Fruit fly (Drosophila melanogaster) whole organism, embryonic: Measurements from ENCODE around the gene CG10343.

Experiments
- Ada2b ChIP-seq: fragments of 200-800 bp; sonication (Bioruptor generic); IDR thresholded peaks from 2 replicates; pipeline ENCODE4 v1.3.6; 2022; ENCODE audit warnings: missing biosample characterization, missing genetic modification characterization
- Atf3 ChIP-seq: fragments of 200-800 bp; sonication (Bioruptor generic); optimal IDR thresholded peaks from 3 replicates; lab custom pipeline; 2016; ENCODE audit warnings: missing biosample characterization, missing genetic modification characterization
- Atf6 ChIP-seq: fragments of 200-800 bp; sonication (Bioruptor generic); IDR thresholded peaks from 2 replicates; pipeline ENCODE4 v1.3.6; 2022; ENCODE audit warnings: missing biosample characterization, missing genetic modification characterization
- BtbVII ChIP-seq: fragments of 200-800 bp; sonication (Bioruptor generic); optimal IDR thresholded peaks from 3 replicates; lab custom pipeline; 2017; ENCODE audit warnings: missing biosample characterization, mild to moderate bottlenecking, missing genetic modification characterization
- CG1024 ChIP-seq: fragments of 200-800 bp; sonication (Bioruptor generic); IDR thresholded peaks from 2 replicates; pipeline ENCODE4 v1.3.6; 2022; ENCODE audit warnings: missing biosample characterization, missing genetic modification characterization
- CG12942 ChIP-seq: fragments of 200-800 bp; sonication (Bioruptor generic); optimal IDR thresholded peaks from 3 replicates; lab custom pipeline; 2016; ENCODE audit warnings: missing biosample characterization, missing genetic modification characterization
- CG14965 ChIP-seq: fragments of 200-800 bp; sonication (Bioruptor generic); optimal IDR thresholded peaks from 2 replicates; lab custom pipeline; 2016; ENCODE audit warnings: missing biosample characterization, missing genetic modification characterization, borderline replicate concordance
- CG15479 ChIP-seq: fragments of 200-800 bp; sonication (Bioruptor generic); optimal IDR thresholded peaks from 3 replicates; lab custom pipeline; 2019; ENCODE audit warnings: missing biosample characterization, mild to moderate bottlenecking, missing genetic modification characterization, moderate library complexity
- CG16863 ChIP-seq: fragments of 200-800 bp; sonication (Bioruptor generic); optimal IDR thresholded peaks from 3 replicates; lab custom pipeline; 2016; ENCODE audit warnings: missing biosample characterization, missing genetic modification characterization
- CG6791 ChIP-seq: fragments of 200-800 bp; sonication (Bioruptor generic); IDR thresholded peaks from 3 replicates; pipeline ENCODE4 v1.3.6; 2022; ENCODE audit warnings: missing biosample characterization, missing genetic modification characterization; ENCODE audit not compliant: partially characterized antibody
- CG7786 ChIP-seq: fragments of 200-800 bp; sonication (Bioruptor generic); optimal IDR thresholded peaks from 2 replicates; lab custom pipeline; 2016; ENCODE audit warnings: missing biosample characterization, missing genetic modification characterization
- CG7839 ChIP-seq: fragments of 200-800 bp; sonication (Bioruptor generic); optimal IDR thresholded peaks from 3 replicates; lab custom pipeline; 2018; ENCODE audit warnings: missing biosample characterization, mild to moderate bottlenecking, missing genetic modification characterization, moderate library complexity
- CG8089 ChIP-seq: fragments of 200-800 bp; sonication (Bioruptor generic); optimal IDR thresholded peaks from 3 replicates; lab custom pipeline; 2016; ENCODE audit warnings: missing biosample characterization, missing genetic modification characterization
- Deaf1 ChIP-seq: fragments of 200-800 bp; optimal IDR thresholded peaks from 3 replicates; lab custom pipeline; 2019; ENCODE audit warnings: missing biosample characterization, mild to moderate bottlenecking, missing genetic modification characterization, moderate library complexity
- Dip3 ChIP-seq: fragments of 200-800 bp; sonication (Bioruptor generic); optimal IDR thresholded peaks from 3 replicates; lab custom pipeline; 2016; ENCODE audit warnings: missing biosample characterization, missing genetic modification characterization
- Elba2 ChIP-seq: fragments of 200-800 bp; sonication (Bioruptor generic); optimal IDR thresholded peaks from 3 replicates; lab custom pipeline; 2016; ENCODE audit warnings: missing biosample characterization, missing genetic modification characterization
- Fer3 ChIP-seq: fragments of 200-800 bp; sonication (Bioruptor generic); optimal IDR thresholded peaks from 2 replicates; lab custom pipeline; 2018; ENCODE audit warnings: missing biosample characterization, mild to moderate bottlenecking, missing genetic modification characterization, moderate library complexity
- HLHmδ ChIP-seq: fragments of 200-800 bp; sonication (Bioruptor generic); optimal IDR thresholded peaks from 2 replicates; lab custom pipeline; 2018; ENCODE audit warnings: missing biosample characterization, mild to moderate bottlenecking, missing genetic modification characterization, moderate library complexity
- Lhr ChIP-seq: fragments of 200-800 bp; sonication (Bioruptor generic); optimal IDR thresholded peaks from 3 replicates; lab custom pipeline; 2017; ENCODE audit warnings: mild to moderate bottlenecking, missing biosample characterization, missing genetic modification reagents, missing genetic modification characterization
- Lpt ChIP-seq: fragments of >200 bp; optimal IDR thresholded peaks from 2 replicates; lab custom pipeline; 2018; ENCODE audit warnings: missing biosample characterization, missing genetic modification characterization
- MBD-R2 ChIP-seq: fragments of 200-800 bp; sonication (Bioruptor generic); IDR thresholded peaks from 2 replicates; pipeline ENCODE4 v1.3.6; 2022; ENCODE audit warnings: missing biosample characterization, missing genetic modification characterization
- Pdp1 ChIP-seq, 2 experiments: fragments of 200-800 bp; sonication (Bioruptor generic); optimal IDR thresholded peaks; 3 replicates each; lab custom pipeline; 2016; ENCODE audit warnings: missing biosample characterization in 2 of 2, missing genetic modification characterization in 2 of 2, mild to moderate bottlenecking in 1 of 2, moderate library complexity in 1 of 2
- Scr ChIP-seq: fragments of 200-800 bp; sonication (Bioruptor generic); IDR thresholded peaks from 2 replicates; pipeline ENCODE4 v1.3.6; 2022; ENCODE audit warnings: missing biosample characterization, missing genetic modification characterization; ENCODE audit not compliant: partially characterized antibody
- Side ChIP-seq: fragments of 200-800 bp; sonication (Bioruptor generic); optimal IDR thresholded peaks from 2 replicates; lab custom pipeline; 2016; ENCODE audit warnings: missing biosample characterization, missing genetic modification characterization
- Trl ChIP-seq, 3 experiments: fragments of >200 bp in 2 of 3; fragments of 200-800 bp in 1 of 3; sonication (Bioruptor generic) in 1 of 3; optimal IDR thresholded peaks; 2 replicates in 1 of 3; 3 replicates in 2 of 3; lab custom pipeline; 2016 to 2017; ENCODE audit warnings: missing biosample characterization in 1 of 3, missing genetic modification characterization in 1 of 3
- ap ChIP-seq: fragments of 200-800 bp; sonication (Bioruptor generic); IDR thresholded peaks from 2 replicates; pipeline ENCODE4 v1.3.6; 2022; ENCODE audit warnings: missing biosample characterization, missing genetic modification characterization
- bab2 ChIP-seq: fragments of 200-800 bp; sonication (Bioruptor generic); optimal IDR thresholded peaks from 2 replicates; lab custom pipeline; 2016; ENCODE audit warnings: missing biosample characterization, missing genetic modification characterization
- br ChIP-seq: fragments of >200 bp; optimal IDR thresholded peaks from 2 replicates; lab custom pipeline; 2017
- chinmo ChIP-seq: fragments of 200-800 bp; sonication (Bioruptor generic); IDR thresholded peaks from 4 replicates; pipeline ENCODE4 v1.3.6; 2022; ENCODE audit warnings: missing biosample characterization, missing genetic modification characterization; ENCODE audit not compliant: partially characterized antibody
- gce ChIP-seq: fragments of 200-800 bp; sonication (Bioruptor generic); IDR thresholded peaks from 3 replicates; pipeline ENCODE4 v1.3.6; 2022; ENCODE audit warnings: missing biosample characterization, missing genetic modification characterization
- grn ChIP-seq: fragments of 200-800 bp; sonication (Bioruptor generic); optimal IDR thresholded peaks from 3 replicates; lab custom pipeline; 2017; ENCODE audit warnings: missing biosample characterization, missing genetic modification characterization
- jigr1 ChIP-seq: fragments of 200-800 bp; sonication (Bioruptor generic); IDR thresholded peaks from 3 replicates; pipeline ENCODE4 v1.3.6; 2022; ENCODE audit warnings: missing biosample characterization, missing genetic modification characterization
- knrl ChIP-seq: fragments of 200-800 bp; sonication (Bioruptor generic); IDR thresholded peaks from 3 replicates; pipeline ENCODE4 v1.3.6; 2022; ENCODE audit warnings: missing biosample characterization, missing genetic modification characterization; ENCODE audit not compliant: partially characterized antibody
- lilli ChIP-seq: fragments of 200-800 bp; sonication (Bioruptor generic); optimal IDR thresholded peaks from 3 replicates; lab custom pipeline; 2016; ENCODE audit warnings: missing biosample characterization, missing genetic modification characterization
- lola ChIP-seq, 3 experiments: fragments of >200 bp in 2 of 3; fragments of 200-800 bp in 1 of 3; sonication (Bioruptor generic) in 1 of 3; optimal IDR thresholded peaks; 2 replicates each; lab custom pipeline; 2017 to 2019; ENCODE audit warnings: missing biosample characterization in 3 of 3, missing genetic modification characterization in 3 of 3, mild to moderate bottlenecking in 1 of 3, moderate library complexity in 1 of 3
- luna ChIP-seq: fragments of 200-800 bp; sonication (Bioruptor generic); optimal IDR thresholded peaks from 2 replicates; lab custom pipeline; 2016; ENCODE audit warnings: missing biosample characterization, missing genetic modification characterization
- maf-S ChIP-seq: fragments of 200-800 bp; sonication (Bioruptor generic); optimal IDR thresholded peaks from 2 replicates; lab custom pipeline; 2016; ENCODE audit warnings: missing biosample characterization, missing genetic modification characterization
- nerfin-2 ChIP-seq: fragments of 200-800 bp; sonication (Bioruptor generic); IDR thresholded peaks from 2 replicates; pipeline ENCODE4 v1.3.6; 2022; ENCODE audit warnings: missing biosample characterization, missing genetic modification characterization; ENCODE audit not compliant: partially characterized antibody
- org-1 ChIP-seq: fragments of 200-800 bp; sonication (Bioruptor generic); optimal IDR thresholded peaks from 2 replicates; lab custom pipeline; 2017; ENCODE audit warnings: missing biosample characterization, missing genetic modification characterization
- ranshi ChIP-seq: fragments of 200-800 bp; sonication (Bioruptor generic); IDR thresholded peaks from 2 replicates; pipeline ENCODE4 v1.3.6; 2022; ENCODE audit warnings: missing biosample characterization, missing genetic modification characterization
- run ChIP-seq: fragments of 200-800 bp; sonication (Bioruptor generic); optimal IDR thresholded peaks from 3 replicates; lab custom pipeline; 2018; ENCODE audit warnings: missing biosample characterization, mild to moderate bottlenecking, missing genetic modification characterization
- sc ChIP-seq, 3 experiments: fragments of >200 bp in 2 of 3; fragments of 200-800 bp in 1 of 3; sonication (Bioruptor generic) in 1 of 3; optimal IDR thresholded peaks; 2 replicates in 2 of 3; 3 replicates in 1 of 3; lab custom pipeline; 2017; ENCODE audit warnings: mild to moderate bottlenecking in 1 of 3, missing biosample characterization in 1 of 3, missing genetic modification characterization in 1 of 3, missing genetic modification reagents in 1 of 3
- slou ChIP-seq: fragments of 200-800 bp; sonication (Bioruptor generic); optimal IDR thresholded peaks from 3 replicates; lab custom pipeline; 2016; ENCODE audit warnings: missing biosample characterization, missing genetic modification characterization
- stc ChIP-seq: fragments of 200-800 bp; sonication (Bioruptor generic); IDR thresholded peaks from 2 replicates; pipeline ENCODE4 v1.3.6; 2022; ENCODE audit warnings: missing biosample characterization, missing genetic modification characterization
- tin ChIP-seq: fragments of 200-800 bp; sonication (Bioruptor generic); optimal IDR thresholded peaks from 3 replicates; lab custom pipeline; 2016; ENCODE audit warnings: missing biosample characterization, missing genetic modification characterization
- vnd ChIP-seq: fragments of 200-800 bp; sonication (Bioruptor generic); IDR thresholded peaks from 3 replicates; pipeline ENCODE4 v1.3.6; 2022; ENCODE audit warnings: missing biosample characterization, missing genetic modification characterization; ENCODE audit not compliant: partially characterized antibody
- z ChIP-seq: fragments of 200-800 bp; sonication (Bioruptor generic); IDR thresholded peaks from 3 replicates; pipeline ENCODE4 v1.3.6; 2022; ENCODE audit warnings: missing biosample characterization, missing genetic modification characterization
- zen ChIP-seq: fragments of 200-800 bp; sonication (Bioruptor generic); optimal IDR thresholded peaks from 3 replicates; lab custom pipeline; 2018; ENCODE audit warnings: missing biosample characterization, mild to moderate bottlenecking, missing genetic modification characterization, moderate library complexity

Gene CG10343

DNA sequence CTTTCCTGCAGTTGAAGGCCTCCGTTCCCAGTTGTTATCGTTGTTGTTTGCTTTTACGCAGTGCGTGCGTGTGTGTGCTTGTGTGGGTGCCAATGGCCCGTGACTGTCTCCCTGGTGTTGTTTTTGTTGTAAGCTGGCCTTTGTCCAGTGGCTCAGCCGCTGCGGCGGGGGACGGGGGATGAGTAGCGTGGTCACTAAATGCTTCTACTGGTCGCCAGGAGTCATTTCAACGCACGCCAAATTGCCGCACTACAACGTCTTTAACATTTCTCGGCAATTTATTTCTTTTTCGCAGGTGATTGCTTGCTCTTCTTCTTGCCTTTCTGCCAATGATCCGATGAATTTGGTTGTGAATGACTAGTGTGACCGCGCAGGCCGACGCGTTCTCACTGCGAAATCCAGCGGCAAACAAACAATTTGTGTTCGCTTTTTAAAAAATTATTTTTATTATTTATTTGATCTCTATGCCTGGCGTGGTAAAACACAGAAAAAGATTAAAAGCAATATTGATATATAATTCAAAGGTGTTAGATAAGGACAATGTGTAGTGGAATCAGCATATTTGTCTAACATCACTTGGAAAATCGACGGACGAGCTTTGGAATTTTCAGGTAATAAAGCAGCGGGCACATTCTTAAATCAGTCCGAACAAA is 5.1 kb downstream of the CG10343 start, which contains the start of the genes Faf2 and Grip71 (continued):
- TF ChIP-seq Scr (GFP tag; lab: Robert Waterston, UW) (peak; percentile 57), knrl (GFP tag; lab: Robert Waterston, UW) (peak; percentile 66), Fer3 (tag; lab: Kevin White, UChicago) (peak; percentile 92), grn (GFP tag; lab: Kevin White, UChicago) (peak; percentile 63), Trl (optimal IDR thresholded peaks at IDR 0.05; lab: Kevin White, UChicago) (no peak), Trl (GFP tag; optimal IDR thresholded peaks at IDR 0.05; lab: Kevin White, UChicago) (peak; percentile 80), HLHmδ (GFP tag; lab: Kevin White, UChicago) (no peak), MBD-R2 (GFP tag; lab: Robert Waterston, UW) (peak; percentile 84), org-1 (GFP tag; lab: Kevin White, UChicago) (peak; percentile 71), zen (peak; percentile 94), CG7839 (tag; lab: Kevin White, UChicago) (peak; percentile 92), lilli (GFP tag; lab: Kevin White, UChicago) (peak; percentile 96), ap (peak; percentile 93), CG1024 (peak; percentile 89), Lpt (GFP tag; lab: Kevin White, UChicago) (no peak), Atf3 (GFP tag; lab: Kevin White, UChicago) (peak; percentile 82), BtbVII (peak; percentile 15), nerfin-2 (GFP tag; lab: Robert Waterston, UW) (no peak), luna (GFP tag; lab: Kevin White, UChicago) (no peak), ranshi (GFP tag; lab: Robert Waterston, UW) (peak; percentile 95), CG6791 (GFP tag; lab: Robert Waterston, UW) (no peak), sc (optimal IDR thresholded peaks at IDR 0.05; lab: Kevin White, UChicago) (no peak), sc (GFP tag; optimal IDR thresholded peaks at IDR 0.05; lab: Kevin White, UChicago) (peak; percentile 67), CG12942 (GFP tag; lab: Kevin White, UChicago) (peak; percentile 93), CG14965 (no peak), maf-S (GFP tag; lab: Kevin White, UChicago) (peak; percentile 81), Ada2b (GFP tag; lab: Robert Waterston, UW) (peak; percentile 92), Atf6 (GFP tag; lab: Robert Waterston, UW) (peak; percentile 88), Dip3 (GFP tag; lab: Kevin White, UChicago) (peak; percentile 86), slou (peak; percentile 89), tin (GFP tag; lab: Kevin White, UChicago) (peak; percentile 88), gce (GFP tag; lab: Robert Waterston, UW) (peak; percentile 69; the same call in 1 of the 3 replicates), lola (GFP tag; optimal IDR thresholded peaks at IDR 0.05; lab: Kevin White, UChicago) (peak in 2 of 3 experiments; percentile 86 to 98), chinmo (GFP tag; lab: Robert Waterston, UW) (peak; percentile 86; the same call in 3 of the 4 replicates), Deaf1 (tag; lab: Kevin White, UChicago) (peak; percentile 58), CG15479 (GFP tag; lab: Kevin White, UChicago) (no peak), Side (GFP tag; lab: Kevin White, UChicago) (peak; percentile 65), CG16863 (peak; percentile 76), vnd (GFP tag; lab: Robert Waterston, UW) (no peak), Elba2 (GFP tag; lab: Kevin White, UChicago) (peak; percentile 54), stc (peak; percentile 91), jigr1 (GFP tag; lab: Robert Waterston, UW) (peak; percentile 86), bab2 (GFP tag; lab: Kevin White, UChicago) (peak; percentile 89), z (GFP tag; lab: Robert Waterston, UW) (peak; percentile 69; the same call in 1 of the 3 replicates), Lhr (peak; percentile 91), CG8089 (peak; percentile 33), run (tag; lab: Kevin White, UChicago) (peak; percentile 42), CG7786 (GFP tag; lab: Kevin White, UChicago) (peak; percentile 78), br (lab: Kevin White, UChicago) (no peak), Pdp1 (GFP tag; optimal IDR thresholded peaks at IDR 0.05; lab: Kevin White, UChicago) (peak; percentile 90 to 93)
